Worm (Caenorhabditis elegans) whole organism, early embryonic: ENCODE results near the gene C01G12.3.

Source experiments
- B0310.2 ChIP-seq: sonication (generic microtip); optimal IDR thresholded peaks from 2 replicates; lab custom pipeline; 2016; ENCODE audit warnings: mild to moderate bottlenecking, missing genetic modification characterization, missing compliant biosample characterization
- ama-1 ChIP-seq: fragments of 150-350 bp; optimal IDR thresholded peaks from 2 replicates; lab custom pipeline; 2014
- flt-1 ChIP-seq: fragments of 200-800 bp; sonication (Bioruptor generic); IDR thresholded peaks from 2 replicates; pipeline ENCODE4 v1.3.6; 2022; ENCODE audit warnings: missing genetic modification characterization, missing compliant biosample characterization
- sea-1 ChIP-seq: fragments of 200-800 bp; sonication (Bioruptor generic); conservative IDR thresholded peaks from 2 replicates; pipeline ENCODE4 v1.3.6; 2022; ENCODE audit warnings: missing genetic modification characterization, missing compliant biosample characterization

DNA sequence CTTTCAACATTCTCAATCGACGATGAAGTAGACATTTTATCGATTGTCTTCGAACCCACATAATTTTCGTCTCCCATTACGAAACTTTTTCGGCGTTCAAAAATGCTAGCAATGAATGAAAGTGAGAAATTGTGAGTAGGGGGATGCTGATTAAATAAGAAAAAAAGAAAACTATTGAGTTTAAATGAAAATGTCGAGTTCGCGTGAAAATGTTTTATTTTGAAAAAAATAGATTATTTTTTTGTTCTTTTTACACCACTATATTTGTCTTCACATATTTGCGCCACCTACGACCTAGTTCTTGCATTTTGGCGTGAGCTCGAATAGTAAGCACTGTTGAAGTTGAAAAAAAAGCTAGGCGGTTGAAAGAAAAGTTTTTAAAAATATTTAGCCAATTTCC lies at the start of gene C01G12.3:
- TF ChIP-seq B0310.2 (tag; lab: Kevin White, UChicago) (no peak), ama-1 (lab: Kevin White, UChicago) (no peak), flt-1 (GFP tag; lab: Robert Waterston, UW) (no peak), sea-1 (GFP tag; lab: Robert Waterston, UW) (no peak)
